1 fruit fly cellular context compared by ENCODE assay signal in genomic region chr2L:10341405-10341804, dm6.
TF ChIP-seq lines count a peak whose summit lies in the region.

CG31715 (plus strand) TSS chr2L:10341616.

TF ChIP-seq in whole organism, embryonic, 481 proteins besides CTCF, POLR2A, EP300 and RAD21 (continued from another document and continues in another):
- TF ChIP-seq so (GFP tag; IDR thresholded peaks at IDR 0.05; lab: Robert Waterston, UW) (no peak), CG17361 (GFP tag; IDR thresholded peaks at IDR 0.05; lab: Robert Waterston, UW) (no peak), danr (GFP tag; IDR thresholded peaks at IDR 0.05; lab: Robert Waterston, UW) (no peak), kah (GFP tag; optimal IDR thresholded peaks at IDR 0.05; lab: Kevin White, UChicago) (peak; percentile 59), CG2116 (GFP tag; optimal IDR thresholded peaks at IDR 0.05; lab: Kevin White, UChicago) (peak; percentile 39), h (optimal IDR thresholded peaks at IDR 0.05; lab: Kevin White, UChicago) (no peak), CkIIα-i1 (GFP tag; IDR thresholded peaks at IDR 0.05; lab: Robert Waterston, UW) (no peak), stwl (tag; optimal IDR thresholded peaks at IDR 0.05; lab: Kevin White, UChicago) (peak; percentile 56), esg (GFP tag; conservative IDR thresholded peaks at IDR 0.05; lab: Robert Waterston, UW) (0 out of 2 replicates have a peak, but pooled peaks have one; percentile 11), CoRest (tag; optimal IDR thresholded peaks at IDR 0.05; lab: Kevin White, UChicago) (peak; percentile 0), salm (tag; optimal IDR thresholded peaks at IDR 0.05; lab: Kevin White, UChicago) (no peak), Antp (GFP tag; optimal IDR thresholded peaks at IDR 0.05; lab: Kevin White, UChicago) (no peak), Myb (GFP tag; optimal IDR thresholded peaks at IDR 0.05; lab: Kevin White, UChicago) (no peak), Hsf (GFP tag; optimal IDR thresholded peaks at IDR 0.05; lab: Kevin White, UChicago) (no peak), aop (GFP tag; IDR thresholded peaks at IDR 0.05; lab: Robert Waterston, UW) (no peak), scrt (GFP tag; optimal IDR thresholded peaks at IDR 0.05; lab: Kevin White, UChicago) (no peak), CG7271 (tag; optimal IDR thresholded peaks at IDR 0.05; lab: Kevin White, UChicago) (no peak), CG10654 (GFP tag; optimal IDR thresholded peaks at IDR 0.05; lab: Kevin White, UChicago) (no peak), Rfx (GFP tag; IDR thresholded peaks at IDR 0.05; lab: Robert Waterston, UW) (no peak), NK7.1 (GFP tag; optimal IDR thresholded peaks at IDR 0.05; lab: Kevin White, UChicago) (no peak), CG12391 (tag; optimal IDR thresholded peaks at IDR 0.05; lab: Kevin White, UChicago) (peak; percentile 54), Oaz (GFP tag; IDR thresholded peaks at IDR 0.05; lab: Robert Waterston, UW) (no peak), ap (GFP tag; IDR thresholded peaks at IDR 0.05; lab: Robert Waterston, UW) (no peak), al (GFP tag; IDR thresholded peaks at IDR 0.05; lab: Robert Waterston, UW) (no peak), Hand (GFP tag; optimal IDR thresholded peaks at IDR 0.05; lab: Kevin White, UChicago) (no peak), Vsx1 (GFP tag; optimal IDR thresholded peaks at IDR 0.05; lab: Kevin White, UChicago) (no peak), CG12659 (GFP tag; optimal IDR thresholded peaks at IDR 0.05; lab: Kevin White, UChicago) (peak; percentile 23), CG5953 (GFP tag; IDR thresholded peaks at IDR 0.05; lab: Robert Waterston, UW) (no peak), sd (tag; optimal IDR thresholded peaks at IDR 0.05; lab: Kevin White, UChicago) (peak; percentile 87), CG12071 (GFP tag; optimal IDR thresholded peaks at IDR 0.05; lab: Kevin White, UChicago) (no peak), Kr (GFP tag; optimal IDR thresholded peaks at IDR 0.05; lab: Kevin White, UChicago) (no peak), ewg (GFP tag; optimal IDR thresholded peaks at IDR 0.05; lab: Kevin White, UChicago) (no peak), br (optimal IDR thresholded peaks at IDR 0.05; lab: Kevin White, UChicago) (no peak), ERR (GFP tag; optimal IDR thresholded peaks at IDR 0.05; lab: Kevin White, UChicago) (no peak), CG14441 (GFP tag; IDR thresholded peaks at IDR 0.05; lab: Robert Waterston, UW) (no peak), crp (GFP tag; optimal IDR thresholded peaks at IDR 0.05; lab: Kevin White, UChicago) (peak in 1 of 2 experiments; percentile 56), CG14710 (tag; optimal IDR thresholded peaks at IDR 0.05; lab: Kevin White, UChicago) (peak; percentile 23), CG18619 (GFP tag; optimal IDR thresholded peaks at IDR 0.05; lab: Kevin White, UChicago) (no peak), CG32532 (GFP tag; IDR thresholded peaks at IDR 0.05; lab: Robert Waterston, UW) (peak; percentile 58; the same call in 1 of the 2 replicates), HLH54F (GFP tag; optimal IDR thresholded peaks at IDR 0.05; lab: Kevin White, UChicago) (no peak), nom (GFP tag; optimal IDR thresholded peaks at IDR 0.05; lab: Kevin White, UChicago) (no peak), CG14050 (GFP tag; IDR thresholded peaks at IDR 0.05; lab: Robert Waterston, UW) (no peak), CG33557 (GFP tag; optimal IDR thresholded peaks at IDR 0.05; lab: Kevin White, UChicago) (no peak), lmd (GFP tag; IDR thresholded peaks at IDR 0.05; lab: Robert Waterston, UW) (no peak), D (optimal IDR thresholded peaks at IDR 0.05; lab: Kevin White, UChicago) (no peak), D (GFP tag; optimal IDR thresholded peaks at IDR 0.05; lab: Kevin White, UChicago) (no peak), CG13287 (GFP tag; IDR thresholded peaks at IDR 0.05; lab: Robert Waterston, UW; ENCODE audit: partially characterized antibody) (peak; percentile 63), dpn (GFP tag; optimal IDR thresholded peaks at IDR 0.05; lab: Kevin White, UChicago) (peak in 1 of 2 experiments; percentile 41), CG9609 (GFP tag; optimal IDR thresholded peaks at IDR 0.05; lab: Kevin White, UChicago) (no peak), Neu2 (GFP tag; optimal IDR thresholded peaks at IDR 0.05; lab: Kevin White, UChicago; ENCODE audit: borderline replicate concordance) (no peak), grau (tag; optimal IDR thresholded peaks at IDR 0.05; lab: Kevin White, UChicago) (peak; percentile 38), CG9437 (GFP tag; optimal IDR thresholded peaks at IDR 0.05; lab: Kevin White, UChicago) (no peak), toy (GFP tag; IDR thresholded peaks at IDR 0.05; lab: Robert Waterston, UW) (no peak), psq (GFP tag; optimal IDR thresholded peaks at IDR 0.05; lab: Kevin White, UChicago) (no peak), Optix (GFP tag; IDR thresholded peaks at IDR 0.05; lab: Robert Waterston, UW) (no peak), CG31441 (GFP tag; IDR thresholded peaks at IDR 0.05; lab: Robert Waterston, UW) (peak; percentile 16; the same call in 1 of the 2 replicates), cato (GFP tag; optimal IDR thresholded peaks at IDR 0.05; lab: Kevin White, UChicago; ENCODE audit: borderline replicate concordance) (no peak), Sox100B (GFP tag; optimal IDR thresholded peaks at IDR 0.05; lab: Kevin White, UChicago) (peak; percentile 18), Doc3 (GFP tag; IDR thresholded peaks at IDR 0.05; lab: Robert Waterston, UW; ENCODE audit: partially characterized antibody) (peak; percentile 38; the same call in 2 of the 3 replicates), NfI (GFP tag; optimal IDR thresholded peaks at IDR 0.05; lab: Kevin White, UChicago) (no peak), CG1603 (tag; optimal IDR thresholded peaks at IDR 0.05; lab: Kevin White, UChicago) (peak; percentile 35), CG7357 (GFP tag; IDR thresholded peaks at IDR 0.05; lab: Robert Waterston, UW) (no peak), CG15073 (GFP tag; optimal IDR thresholded peaks at IDR 0.05; lab: Kevin White, UChicago) (no peak), CG16813 (GFP tag; IDR thresholded peaks at IDR 0.05; lab: Robert Waterston, UW; ENCODE audit: partially characterized antibody) (peak; percentile 47; the same call in 1 of the 3 replicates), wor (GFP tag; IDR thresholded peaks at IDR 0.05; lab: Robert Waterston, UW) (no peak), shn (GFP tag; optimal IDR thresholded peaks at IDR 0.05; lab: Kevin White, UChicago) (no peak), Asciz (GFP tag; optimal IDR thresholded peaks at IDR 0.05; lab: Kevin White, UChicago) (no peak), unpg (GFP tag; optimal IDR thresholded peaks at IDR 0.05; lab: Kevin White, UChicago) (peak; percentile 40), Lhr (GFP tag; optimal IDR thresholded peaks at IDR 0.05; lab: Kevin White, UChicago) (no peak), CG2875 (GFP tag; optimal IDR thresholded peaks at IDR 0.05; lab: Kevin White, UChicago) (no peak), CG10543 (GFP tag; optimal IDR thresholded peaks at IDR 0.05; lab: Kevin White, UChicago) (no peak), en (GFP tag; optimal IDR thresholded peaks at IDR 0.05; lab: Kevin White, UChicago) (no peak), D19B (GFP tag; optimal IDR thresholded peaks at IDR 0.05; lab: Kevin White, UChicago) (no peak), Hr3 (GFP tag; optimal IDR thresholded peaks at IDR 0.05; lab: Kevin White, UChicago) (peak; percentile 37), pfk (GFP tag; optimal IDR thresholded peaks at IDR 0.05; lab: Kevin White, UChicago) (no peak), Ets65A (GFP tag; lab: Kevin White, UChicago) (peak; percentile 51), Usf (GFP tag; optimal IDR thresholded peaks at IDR 0.05; lab: Kevin White, UChicago) (no peak), lilli (GFP tag; optimal IDR thresholded peaks at IDR 0.05; lab: Kevin White, UChicago) (peak; percentile 24), CG7745 (tag; optimal IDR thresholded peaks at IDR 0.05; lab: Kevin White, UChicago) (peak; percentile 98), MBD-R2 (GFP tag; IDR thresholded peaks at IDR 0.05; lab: Robert Waterston, UW) (peak; percentile 66), Pdp1 (GFP tag; optimal IDR thresholded peaks at IDR 0.05; lab: Kevin White, UChicago) (no peak), CHES-1-like (GFP tag; optimal IDR thresholded peaks at IDR 0.05; lab: Kevin White, UChicago) (no peak), Hr51 (GFP tag; optimal IDR thresholded peaks at IDR 0.05; lab: Kevin White, UChicago) (peak in 1 of 2 experiments; percentile 18), H15 (GFP tag; IDR thresholded peaks at IDR 0.05; lab: Robert Waterston, UW) (no peak), Six4 (GFP tag; optimal IDR thresholded peaks at IDR 0.05; lab: Kevin White, UChicago) (no peak), H2.0 (GFP tag; IDR thresholded peaks at IDR 0.05; lab: Robert Waterston, UW) (no peak), CG16815 (GFP tag; optimal IDR thresholded peaks at IDR 0.05; lab: Kevin White, UChicago) (no peak), Side (GFP tag; optimal IDR thresholded peaks at IDR 0.05; lab: Kevin White, UChicago) (no peak), Ssrp (tag; optimal IDR thresholded peaks at IDR 0.05; lab: Kevin White, UChicago) (no peak), inv (GFP tag; IDR thresholded peaks at IDR 0.05; lab: Robert Waterston, UW; ENCODE audit: partially characterized antibody) (peak; percentile 29; the same call in 1 of the 2 replicates), bsh (GFP tag; optimal IDR thresholded peaks at IDR 0.05; lab: Kevin White, UChicago) (peak in 1 of 2 experiments; percentile 7), sens (GFP tag; lab: Kevin White, UChicago) (peak; percentile 77), CrebB (tag; optimal IDR thresholded peaks at IDR 0.05; lab: Kevin White, UChicago) (no peak), wdn (GFP tag; IDR thresholded peaks at IDR 0.05; lab: Robert Waterston, UW) (no peak), C15 (GFP tag; IDR thresholded peaks at IDR 0.05; lab: Robert Waterston, UW) (no peak), CG1832 (GFP tag; optimal IDR thresholded peaks at IDR 0.05; lab: Kevin White, UChicago) (no peak), fd3F (GFP tag; optimal IDR thresholded peaks at IDR 0.05; lab: Kevin White, UChicago) (no peak), Xrp1 (GFP tag; IDR thresholded peaks at IDR 0.05; lab: Robert Waterston, UW) (0 out of 2 replicates have a peak, but pooled peaks have one; percentile 22), Taf1 (GFP tag; IDR thresholded peaks at IDR 0.05; lab: Robert Waterston, UW) (no peak), YL-1 (GFP tag; optimal IDR thresholded peaks at IDR 0.05; lab: Kevin White, UChicago) (peak; percentile 21), CG2120 (GFP tag; optimal IDR thresholded peaks at IDR 0.05; lab: Kevin White, UChicago) (peak; percentile 23), Nf-YB (GFP tag; optimal IDR thresholded peaks at IDR 0.05; lab: Kevin White, UChicago) (no peak), CG1602 (GFP tag; optimal IDR thresholded peaks at IDR 0.05; lab: Kevin White, UChicago) (no peak), rib (GFP tag; IDR thresholded peaks at IDR 0.05; lab: Robert Waterston, UW) (peak; percentile 49; the same call in 1 of the 2 replicates), cwo (GFP tag; optimal IDR thresholded peaks at IDR 0.05; lab: Kevin White, UChicago) (no peak), bbx (GFP tag; IDR thresholded peaks at IDR 0.05; lab: Robert Waterston, UW; ENCODE audit: partially characterized antibody) (no peak), slbo (GFP tag; IDR thresholded peaks at IDR 0.05; lab: Robert Waterston, UW) (peak; percentile 66), CG15696 (tag; optimal IDR thresholded peaks at IDR 0.05; lab: Kevin White, UChicago) (no peak), CG2712 (tag; optimal IDR thresholded peaks at IDR 0.05; lab: Kevin White, UChicago) (peak; percentile 25), dan (GFP tag; IDR thresholded peaks at IDR 0.05; lab: Robert Waterston, UW) (no peak), mam (GFP tag; optimal IDR thresholded peaks at IDR 0.05; lab: Kevin White, UChicago) (no peak), ato (GFP tag; IDR thresholded peaks at IDR 0.05; lab: Robert Waterston, UW; ENCODE audit: partially characterized antibody) (no peak), CG7839 (tag; optimal IDR thresholded peaks at IDR 0.05; lab: Kevin White, UChicago) (peak; percentile 13), Scr (GFP tag; IDR thresholded peaks at IDR 0.05; lab: Robert Waterston, UW; ENCODE audit: partially characterized antibody) (peak; percentile 51), CG1233 (GFP tag; optimal IDR thresholded peaks at IDR 0.05; lab: Kevin White, UChicago) (no peak), gcm2 (GFP tag; optimal IDR thresholded peaks at IDR 0.05; lab: Kevin White, UChicago) (no peak), CG10462 (GFP tag; optimal IDR thresholded peaks at IDR 0.05; lab: Kevin White, UChicago) (peak; percentile 4), chif (GFP tag; optimal IDR thresholded peaks at IDR 0.05; lab: Kevin White, UChicago) (no peak), CG8388 (GFP tag; optimal IDR thresholded peaks at IDR 0.05; lab: Kevin White, UChicago) (peak; percentile 99), PHDP (tag; optimal IDR thresholded peaks at IDR 0.05; lab: Kevin White, UChicago) (peak; percentile 39), sna (GFP tag; IDR thresholded peaks at IDR 0.05; lab: Robert Waterston, UW; ENCODE audit: partially characterized antibody) (no peak), CG17359 (tag; optimal IDR thresholded peaks at IDR 0.05; lab: Kevin White, UChicago) (no peak), sug (tag; optimal IDR thresholded peaks at IDR 0.05; lab: Kevin White, UChicago) (peak; percentile 15), eve (GFP tag; optimal IDR thresholded peaks at IDR 0.05; lab: Kevin White, UChicago) (no peak), CG2199 (GFP tag; IDR thresholded peaks at IDR 0.05; lab: Robert Waterston, UW) (no peak), CG8281 (tag; optimal IDR thresholded peaks at IDR 0.05; lab: Kevin White, UChicago) (no peak), nerfin-1 (tag; optimal IDR thresholded peaks at IDR 0.05; lab: Kevin White, UChicago) (no peak), Stat92E (GFP tag; optimal IDR thresholded peaks at IDR 0.05; lab: Kevin White, UChicago) (no peak), B-H2 (GFP tag; optimal IDR thresholded peaks at IDR 0.05; lab: Kevin White, UChicago) (peak; percentile 19), tup (GFP tag; optimal IDR thresholded peaks at IDR 0.05; lab: Kevin White, UChicago) (no peak), z (GFP tag; IDR thresholded peaks at IDR 0.05; lab: Robert Waterston, UW) (no peak), Dbx (GFP tag; IDR thresholded peaks at IDR 0.05; lab: Robert Waterston, UW) (peak; percentile 62; the same call in 1 of the 3 replicates), hbn (GFP tag; IDR thresholded peaks at IDR 0.05; lab: Robert Waterston, UW; ENCODE audit: partially characterized antibody) (peak; percentile 42; the same call in 1 of the 2 replicates), Dp (GFP tag; optimal IDR thresholded peaks at IDR 0.05; lab: Kevin White, UChicago) (peak; percentile 12), CG10321 (GFP tag; IDR thresholded peaks at IDR 0.05; lab: Robert Waterston, UW) (no peak)
